Fruit fly (Drosophila melanogaster): ENCODE results near the gene CCT1.
A peak's percentile ranks its signal among the peaks of the same experiment; 100 is the strongest.

CCT1 gene

DNA sequence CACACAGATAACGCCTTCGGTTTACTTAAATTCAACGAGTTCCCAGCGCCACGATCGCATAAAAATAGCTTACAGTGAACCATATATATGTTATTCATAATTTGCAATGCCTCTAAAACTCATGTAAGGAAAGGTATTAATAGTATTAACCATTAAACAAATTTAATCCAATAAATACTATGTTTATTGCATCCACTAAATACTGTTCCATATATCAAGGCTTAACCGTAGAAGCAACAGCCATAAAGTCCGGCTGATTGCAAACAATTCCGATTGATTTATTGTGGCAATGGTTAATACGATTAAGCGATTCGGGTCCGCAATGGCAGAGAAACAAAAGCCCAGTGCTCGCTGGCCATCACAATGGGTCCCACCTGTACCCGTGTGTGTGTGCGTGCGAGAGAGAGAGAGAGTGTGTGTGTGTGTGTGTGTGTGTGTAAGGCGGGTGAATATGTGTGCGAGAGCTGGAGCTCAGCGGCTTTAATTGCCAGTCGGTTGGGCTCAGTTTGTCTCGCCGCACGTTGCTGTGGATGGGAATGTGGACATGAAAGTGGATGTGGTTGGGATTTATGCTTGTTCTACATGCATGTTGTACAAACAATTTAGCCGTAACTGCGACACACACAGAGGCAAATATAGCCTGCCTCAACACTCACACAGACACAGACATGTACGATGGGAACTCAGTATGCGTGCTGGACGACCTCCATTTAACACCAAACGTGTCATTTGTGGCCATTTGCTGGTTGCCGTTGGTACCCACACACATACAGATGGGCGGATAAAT lies 3.5 kb upstream of the CCT1 start (continued):
- no peak for TF ChIP-seq ewg (GFP tag; optimal IDR thresholded peaks at IDR 0.05)
- TF ChIP-seq NK7.1 (GFP tag; optimal IDR thresholded peaks at IDR 0.05) = no peak
- peak; percentile 6 for TF ChIP-seq D19B (GFP tag; optimal IDR thresholded peaks at IDR 0.05)
- peak; percentile 3 for TF ChIP-seq fd64A (GFP tag; optimal IDR thresholded peaks at IDR 0.05)
- TF ChIP-seq Atf-2 (GFP tag; optimal IDR thresholded peaks at IDR 0.05) = no peak
- TF ChIP-seq Aef1 (GFP tag; IDR thresholded peaks at IDR 0.05) = peak; percentile 27; the same call in 1 of the 3 replicates
- TF ChIP-seq Pdp1 (GFP tag; optimal IDR thresholded peaks at IDR 0.05) = peak in 1 of 2 experiments; percentile 31
- no peak for TF ChIP-seq pzg (GFP tag; optimal IDR thresholded peaks at IDR 0.05)
- TF ChIP-seq abd-A (tag; optimal IDR thresholded peaks at IDR 0.05) = peak; percentile 81
- TF ChIP-seq CG9817 (tag; optimal IDR thresholded peaks at IDR 0.05) = peak; percentile 36
- no peak for TF ChIP-seq prd (optimal IDR thresholded peaks at IDR 0.05)
- TF ChIP-seq prd (GFP tag; IDR thresholded peaks at IDR 0.05) = 0 out of 3 replicates have a peak, but pooled peaks have one; percentile 33
- TF ChIP-seq CG18011 (GFP tag; optimal IDR thresholded peaks at IDR 0.05) = no peak
- peak; percentile 65 for TF ChIP-seq phol (tag; optimal IDR thresholded peaks at IDR 0.05)
- peak; percentile 41 for TF ChIP-seq CG14710 (tag; optimal IDR thresholded peaks at IDR 0.05)
- no peak for TF ChIP-seq her (GFP tag; optimal IDR thresholded peaks at IDR 0.05)
- peak; percentile 34; the same call in 1 of the 3 replicates for TF ChIP-seq dysf (GFP tag; IDR thresholded peaks at IDR 0.05)
- TF ChIP-seq Hmx (GFP tag; optimal IDR thresholded peaks at IDR 0.05) = no peak
- TF ChIP-seq NC2α (GFP tag; optimal IDR thresholded peaks at IDR 0.05) = no peak
- TF ChIP-seq Asciz (GFP tag; optimal IDR thresholded peaks at IDR 0.05) = peak; percentile 53
- no peak for TF ChIP-seq Gsc (GFP tag; IDR thresholded peaks at IDR 0.05)
- TF ChIP-seq CG4820 (GFP tag; optimal IDR thresholded peaks at IDR 0.05) = peak; percentile 33
- peak; percentile 35 for TF ChIP-seq Jarid2 (GFP tag; optimal IDR thresholded peaks at IDR 0.05)
- no peak for TF ChIP-seq CG30020 (tag; optimal IDR thresholded peaks at IDR 0.05)
- TF ChIP-seq CG14050 (GFP tag; IDR thresholded peaks at IDR 0.05) = 0 out of 3 replicates have a peak, but pooled peaks have one; percentile 35
- no peak for TF ChIP-seq CG10209 (GFP tag; optimal IDR thresholded peaks at IDR 0.05)
- TF ChIP-seq Side (GFP tag; optimal IDR thresholded peaks at IDR 0.05) = no peak
- TF ChIP-seq Hsf (GFP tag; optimal IDR thresholded peaks at IDR 0.05) = peak; percentile 23
- TF ChIP-seq Fer1 (GFP tag; optimal IDR thresholded peaks at IDR 0.05) = peak; percentile 33
- no peak for TF ChIP-seq Mes4 (GFP tag; optimal IDR thresholded peaks at IDR 0.05)
- TF ChIP-seq CG14667 (GFP tag; IDR thresholded peaks at IDR 0.05) = 0 out of 2 replicates have a peak, but pooled peaks have one; percentile 44
- TF ChIP-seq CG12299 (tag; optimal IDR thresholded peaks at IDR 0.05) = peak; percentile 40
- TF ChIP-seq CG16863 (GFP tag; optimal IDR thresholded peaks at IDR 0.05) = no peak
- TF ChIP-seq wek (GFP tag; optimal IDR thresholded peaks at IDR 0.05) = no peak
- peak; percentile 36 for TF ChIP-seq tap (tag; optimal IDR thresholded peaks at IDR 0.05)
- peak; percentile 77 for TF ChIP-seq Abd-B (GFP tag; optimal IDR thresholded peaks at IDR 0.05)
- peak; percentile 55 for TF ChIP-seq CG8924 (tag; optimal IDR thresholded peaks at IDR 0.05)
- no peak for TF ChIP-seq CG12744 (GFP tag; optimal IDR thresholded peaks at IDR 0.05)
- TF ChIP-seq CG6813 (GFP tag; optimal IDR thresholded peaks at IDR 0.05) = no peak
- TF ChIP-seq CG31365 (tag; optimal IDR thresholded peaks at IDR 0.05) = no peak
- TF ChIP-seq grau (tag; optimal IDR thresholded peaks at IDR 0.05) = peak; percentile 72
- peak; percentile 11; the same call in 1 of the 2 replicates for TF ChIP-seq CG32532 (GFP tag; IDR thresholded peaks at IDR 0.05)
- no peak for TF ChIP-seq Dad (GFP tag; optimal IDR thresholded peaks at IDR 0.05)
- no peak for TF ChIP-seq sqz (GFP tag; optimal IDR thresholded peaks at IDR 0.05)
- TF ChIP-seq CG13624 (GFP tag; optimal IDR thresholded peaks at IDR 0.05) = no peak
- peak; percentile 61 for TF ChIP-seq mirr (GFP tag; optimal IDR thresholded peaks at IDR 0.05)
- peak; percentile 44; the same call in 1 of the 2 replicates for TF ChIP-seq slbo (GFP tag; IDR thresholded peaks at IDR 0.05)
- TF ChIP-seq slp2 (GFP tag; optimal IDR thresholded peaks at IDR 0.05) = no peak
- TF ChIP-seq CG16813 (GFP tag; IDR thresholded peaks at IDR 0.05; ENCODE audit: partially characterized antibody) = no peak
